Worm (Caenorhabditis elegans): ENCODE results near the gene mrpl-46.
"Not testable (repeated sequence)": the region's sequence is repeated elsewhere in the genome, so short reads cannot be mapped to it uniquely, and the experiment has no call there.

The mrpl-46 gene

DNA sequence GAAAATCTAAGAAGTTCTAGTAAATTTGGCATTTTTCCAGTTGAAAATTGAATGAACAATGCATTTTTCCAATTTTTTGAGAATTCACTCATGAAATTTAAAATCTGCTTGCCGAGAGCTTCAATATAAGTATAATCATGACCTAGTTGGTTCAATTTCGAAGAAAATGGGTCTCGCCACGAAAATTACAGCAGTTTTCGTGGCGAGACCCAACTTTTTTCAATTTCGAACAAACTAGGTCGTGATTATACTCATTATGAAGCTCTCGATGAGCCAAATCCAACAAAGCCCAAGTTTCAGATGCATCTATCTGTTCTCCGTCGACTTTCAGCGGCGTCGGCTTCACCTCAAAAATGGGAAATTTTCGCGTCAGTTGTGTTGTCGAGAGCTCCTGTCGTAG, at the start of gene mrpl-46:
mrpl-46 (plus strand) TSS at position 301 of the 400 bp plus-strand sequence.
- TF ChIP-seq him-1 (tag; optimal IDR thresholded peaks at IDR 0.05), result no peak
- TF ChIP-seq dao-5 (tag; optimal IDR thresholded peaks at IDR 0.05), result no peak
- no peak for TF ChIP-seq W03F9.2 (tag; optimal IDR thresholded peaks at IDR 0.05)

DNA sequence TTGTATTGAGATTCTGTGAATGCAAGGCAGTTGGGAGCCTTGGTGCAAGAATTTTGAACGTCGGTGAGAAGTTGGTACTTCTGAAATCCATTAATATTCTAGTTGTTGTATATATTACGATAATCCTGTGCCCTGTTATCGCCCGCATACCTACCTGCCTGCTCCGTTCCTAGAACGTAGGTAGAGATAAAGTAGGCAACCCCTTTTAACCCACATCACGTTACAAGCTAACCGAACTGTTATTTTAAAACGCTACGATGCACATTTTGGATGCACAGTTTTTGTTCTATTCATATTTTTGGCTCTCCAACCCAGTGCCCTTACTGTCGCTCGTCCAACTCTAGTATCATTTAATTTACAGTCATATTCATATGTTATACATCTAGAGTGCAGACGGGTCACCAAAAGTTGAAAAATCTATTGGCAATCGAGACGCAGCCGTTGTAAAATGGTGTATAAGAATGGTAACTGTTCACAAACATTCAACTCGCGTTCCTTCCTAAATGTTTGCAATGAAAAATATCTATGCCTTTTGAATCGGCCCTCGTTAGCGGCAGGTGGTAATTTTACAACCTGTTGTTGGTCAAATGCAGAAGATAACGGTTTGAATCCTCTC, 46.2 kb upstream of the mrpl-46 start:
- TF ChIP-seq W03F9.2 (tag; optimal IDR thresholded peaks at IDR 0.05) (no peak), him-1 (tag; optimal IDR thresholded peaks at IDR 0.05) (no peak), dao-5 (tag; optimal IDR thresholded peaks at IDR 0.05) (no peak)

DNA sequence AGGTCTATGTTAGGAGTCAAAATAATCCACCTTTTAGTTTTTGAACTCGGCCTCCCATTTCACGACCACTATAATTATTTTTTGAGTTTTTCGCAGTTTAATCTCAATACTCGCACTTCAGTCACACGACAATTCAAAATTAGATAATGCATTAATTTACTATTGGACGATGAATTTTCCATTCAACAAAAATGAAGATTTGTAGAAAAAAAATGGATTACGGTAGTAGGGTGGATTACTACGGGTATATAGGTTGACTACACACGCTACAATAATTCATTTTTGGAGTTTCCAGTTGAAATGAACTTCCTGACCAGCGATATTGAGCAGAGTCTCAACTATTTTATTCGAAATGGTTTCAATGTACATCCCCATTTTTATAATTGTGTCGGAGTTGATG, 44.2 kb upstream of the mrpl-46 start, which contains the start of gene srt-23:
srt-23 (plus strand) TSS at position 301 of the 400 bp plus-strand sequence.
- TF ChIP-seq dao-5 (tag; optimal IDR thresholded peaks at IDR 0.05), result no peak

DNA sequence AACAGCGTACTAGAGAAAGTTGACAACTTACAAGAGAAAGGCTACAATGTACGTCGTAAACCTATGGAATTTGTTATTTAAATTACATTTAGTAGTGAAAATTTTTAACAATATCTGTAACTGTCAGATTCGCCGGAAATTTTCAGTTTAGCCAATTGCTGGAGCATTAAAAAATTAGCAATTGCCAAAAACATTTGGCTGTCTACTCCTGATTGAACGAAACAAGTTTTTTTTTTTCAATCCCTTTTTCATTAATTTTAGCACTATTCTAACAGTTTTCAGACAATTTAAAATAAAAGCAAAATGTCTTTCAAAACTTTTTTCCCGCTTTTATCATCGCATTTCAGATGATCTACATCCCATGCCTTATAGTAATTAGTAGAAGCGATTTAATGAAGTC, 43.7 kb upstream of the mrpl-46 start:
- no peak for TF ChIP-seq him-1 (tag; optimal IDR thresholded peaks at IDR 0.05)
- TF ChIP-seq W03F9.2 (tag; optimal IDR thresholded peaks at IDR 0.05), result no peak
- TF ChIP-seq dao-5 (tag; optimal IDR thresholded peaks at IDR 0.05), result no peak

DNA sequence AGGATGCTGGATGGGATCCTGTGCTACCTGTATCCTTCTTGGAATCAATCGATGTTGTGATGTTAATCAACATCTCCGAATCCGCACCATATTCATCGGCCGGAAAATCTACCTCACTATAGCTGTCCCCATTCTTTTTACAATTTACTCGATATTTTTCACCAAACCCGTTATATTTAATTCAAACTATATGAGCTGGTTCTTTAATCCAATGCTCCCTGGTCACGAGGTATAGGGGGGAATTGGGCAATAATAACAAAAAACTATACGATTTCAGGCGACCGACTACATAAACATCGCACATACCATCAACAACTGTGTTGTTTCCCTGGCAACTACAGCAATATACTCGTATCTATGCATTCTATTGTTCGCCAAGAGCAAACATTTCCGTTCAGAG, 43.1 kb upstream of the mrpl-46 start:
- no peak for TF ChIP-seq him-1 (tag; optimal IDR thresholded peaks at IDR 0.05)

DNA sequence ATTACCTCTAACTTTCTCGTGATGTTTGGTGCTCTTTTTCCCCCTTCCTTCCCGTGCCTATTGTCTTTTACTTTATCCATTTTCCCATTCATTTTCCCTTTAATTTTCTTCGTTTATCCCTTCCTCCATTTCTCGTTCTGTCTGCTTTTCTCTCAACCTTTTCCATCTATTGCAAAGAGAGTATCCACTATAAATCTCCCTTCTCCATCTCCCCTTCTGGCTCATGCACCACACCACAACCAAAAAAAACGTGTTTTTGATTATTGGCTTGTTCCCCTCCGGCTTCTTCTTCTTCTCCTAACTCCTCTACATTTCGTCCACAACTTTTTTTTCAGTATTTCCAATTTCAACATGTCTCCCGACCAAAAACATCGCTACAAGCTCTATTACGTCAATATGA, 40.4 kb upstream of the mrpl-46 start, which contains the start of gene gst-40:
gst-40 (plus strand) TSS at position 236 of the 400 bp plus-strand sequence.
- no peak for TF ChIP-seq him-1 (tag; optimal IDR thresholded peaks at IDR 0.05)
- TF ChIP-seq W03F9.2 (tag; optimal IDR thresholded peaks at IDR 0.05), result no peak
- no peak for TF ChIP-seq dao-5 (tag; optimal IDR thresholded peaks at IDR 0.05)

DNA sequence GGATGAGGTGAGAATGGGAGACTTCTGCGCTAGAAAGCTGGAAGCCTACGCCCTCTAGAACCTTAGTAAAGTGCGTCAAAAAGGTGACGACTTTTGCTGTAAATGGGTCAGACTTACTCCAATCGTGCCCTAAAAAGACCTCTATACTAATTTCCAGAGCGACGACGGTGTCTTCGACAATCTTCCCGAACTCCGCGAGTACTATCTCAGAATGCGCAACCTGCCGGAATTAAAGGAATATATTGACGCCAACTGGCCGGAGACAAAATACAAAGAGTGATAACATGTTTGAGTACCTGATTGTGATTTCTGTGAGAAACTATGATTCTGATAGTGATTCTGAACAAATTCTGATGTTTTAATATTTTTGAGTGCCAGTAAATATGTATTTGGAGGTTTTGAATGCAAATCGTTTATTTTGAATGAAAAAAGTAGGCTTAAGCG, 38.6 kb upstream of the mrpl-46 start:
- no peak for TF ChIP-seq him-1 (tag; optimal IDR thresholded peaks at IDR 0.05)
- no peak for TF ChIP-seq W03F9.2 (tag; optimal IDR thresholded peaks at IDR 0.05)
- TF ChIP-seq dao-5 (tag; optimal IDR thresholded peaks at IDR 0.05), result no peak

DNA sequence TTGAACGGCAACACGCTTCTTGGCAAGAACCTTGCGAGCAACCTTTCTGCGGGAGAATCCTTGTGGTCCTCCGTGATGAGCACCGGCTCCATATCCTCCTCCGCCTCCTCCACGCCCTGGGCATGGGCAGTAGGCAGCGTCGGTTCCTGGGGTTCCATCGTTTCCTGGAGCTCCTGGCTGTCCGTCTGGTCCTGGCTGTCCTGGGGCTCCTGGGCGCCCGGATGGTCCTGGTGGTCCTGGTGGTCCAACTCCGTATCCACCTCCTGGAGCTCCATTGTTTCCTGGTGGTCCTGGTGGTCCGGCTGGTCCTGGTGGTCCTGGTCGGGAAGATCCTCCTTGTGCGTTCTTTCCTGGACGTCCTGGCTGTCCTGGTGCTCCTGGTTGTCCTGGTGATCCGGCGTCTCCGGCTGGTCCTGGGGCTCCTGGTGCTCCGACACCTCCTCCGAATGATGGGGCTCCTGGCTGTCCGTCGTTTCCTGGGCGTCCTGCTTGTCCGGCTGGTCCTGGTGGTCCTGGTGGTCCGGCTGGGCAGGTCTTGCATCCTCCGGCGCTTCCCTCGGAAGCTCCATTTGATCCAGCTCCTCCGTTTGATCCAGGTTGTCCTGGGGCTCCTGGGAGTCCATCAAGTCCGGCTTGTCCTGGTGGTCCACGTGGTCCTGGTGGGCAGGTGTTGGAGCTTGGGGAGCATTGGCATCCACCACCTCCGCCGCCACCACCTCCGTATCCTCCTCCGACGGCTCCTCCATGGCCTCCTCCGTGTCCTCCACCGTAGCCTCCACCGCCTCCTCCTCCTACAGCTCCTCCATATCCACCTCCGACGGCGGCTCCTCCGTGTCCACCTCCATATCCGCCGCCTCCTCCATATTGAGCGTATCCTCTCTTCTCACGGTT, 37.9 kb upstream of the mrpl-46 start:
- TF ChIP-seq him-1 (tag; optimal IDR thresholded peaks at IDR 0.05), result no peak
- TF ChIP-seq dao-5 (tag; optimal IDR thresholded peaks at IDR 0.05), result no peak
- TF ChIP-seq W03F9.2 (tag; optimal IDR thresholded peaks at IDR 0.05), result no peak

DNA sequence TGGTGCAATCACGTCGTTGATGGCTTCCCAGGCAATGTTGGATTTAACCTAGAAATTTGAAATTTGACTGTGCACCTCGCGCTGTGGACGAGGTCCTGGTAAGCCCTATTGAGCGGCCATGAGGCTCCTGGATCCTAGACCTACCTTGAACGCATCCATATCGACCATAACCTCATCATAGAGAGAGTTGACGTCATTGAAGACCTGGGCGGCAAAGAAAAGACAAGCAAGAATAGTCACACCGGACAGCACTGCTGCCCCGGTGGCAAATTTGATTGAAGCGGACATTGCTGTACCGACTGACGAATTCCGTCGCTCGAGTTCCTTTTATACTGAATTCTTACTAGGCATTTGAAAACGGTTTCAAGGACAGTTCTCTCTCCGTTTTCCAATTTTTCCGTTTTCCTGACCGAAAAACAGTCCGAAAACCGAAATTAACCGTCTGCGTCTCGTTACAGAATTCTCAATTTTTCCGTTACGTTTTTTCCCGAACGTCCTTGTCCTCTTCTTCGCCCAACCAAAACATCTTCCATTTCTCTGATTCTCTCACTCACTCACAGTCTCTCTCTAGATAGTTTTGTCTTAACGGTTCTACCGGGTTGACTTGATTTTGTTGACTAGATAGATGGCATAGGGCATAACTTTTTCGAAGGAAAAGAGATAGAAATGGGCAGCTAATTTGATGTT, 37.1 kb upstream of the mrpl-46 start, which contains the start of gene col-103:
col-103 (minus strand) TSS at position 302 of the 687 bp plus-strand sequence.
- TF ChIP-seq dao-5 (tag; optimal IDR thresholded peaks at IDR 0.05) (no peak), him-1 (tag; optimal IDR thresholded peaks at IDR 0.05) (no peak), W03F9.2 (tag; optimal IDR thresholded peaks at IDR 0.05) (no peak)

DNA sequence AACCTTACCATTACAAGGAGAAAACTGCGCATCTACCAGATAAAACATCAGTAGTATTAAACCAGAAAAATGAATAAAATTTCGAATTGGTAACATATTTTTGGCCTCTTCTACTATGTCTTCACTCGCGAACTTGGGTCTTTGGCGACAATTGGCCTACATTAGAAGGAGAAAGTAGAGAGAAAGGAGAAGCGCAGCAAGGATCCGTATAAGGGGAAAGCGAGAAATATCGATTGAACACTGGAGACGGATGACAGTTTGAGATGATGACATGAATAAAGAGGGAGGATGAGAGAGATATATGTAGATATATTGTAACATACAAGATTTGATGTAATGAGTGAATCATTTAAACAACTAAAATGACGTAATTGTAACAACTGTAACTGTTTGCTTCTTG, 32.3 kb upstream of the mrpl-46 start, which contains the start of gene F56B3.2:
F56B3.2 (minus strand) TSS at position 273 of the 400 bp plus-strand sequence.
- TF ChIP-seq him-1 (tag; optimal IDR thresholded peaks at IDR 0.05) (no peak), dao-5 (tag; optimal IDR thresholded peaks at IDR 0.05) (no peak), W03F9.2 (tag; optimal IDR thresholded peaks at IDR 0.05) (no peak)

DNA sequence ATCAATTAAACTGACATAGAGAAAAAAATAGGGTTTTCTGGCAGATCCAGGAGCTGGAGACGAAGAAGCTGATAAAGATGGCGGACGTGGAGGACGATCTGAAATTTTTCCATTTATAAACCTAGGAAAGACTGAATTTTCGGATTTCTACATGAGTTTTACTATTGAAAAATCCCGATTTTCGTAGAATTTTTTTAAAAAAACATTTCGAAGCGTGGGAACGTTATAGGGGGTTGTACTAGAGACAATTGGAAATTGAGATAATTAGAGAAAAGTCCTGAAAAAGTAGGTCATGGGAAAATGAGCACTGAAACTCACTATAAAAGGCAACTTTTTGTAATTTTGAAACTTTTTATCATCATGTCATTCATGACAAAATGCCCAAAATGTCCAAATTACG, 29.6 kb upstream of the mrpl-46 start, which contains the start of gene F56B3.9:
F56B3.9 (plus strand) TSS at position 301 of the 400 bp plus-strand sequence.
- not testable (repeated sequence) for TF ChIP-seq dao-5, W03F9.2, him-1 (tag; optimal IDR thresholded peaks at IDR 0.05)

DNA sequence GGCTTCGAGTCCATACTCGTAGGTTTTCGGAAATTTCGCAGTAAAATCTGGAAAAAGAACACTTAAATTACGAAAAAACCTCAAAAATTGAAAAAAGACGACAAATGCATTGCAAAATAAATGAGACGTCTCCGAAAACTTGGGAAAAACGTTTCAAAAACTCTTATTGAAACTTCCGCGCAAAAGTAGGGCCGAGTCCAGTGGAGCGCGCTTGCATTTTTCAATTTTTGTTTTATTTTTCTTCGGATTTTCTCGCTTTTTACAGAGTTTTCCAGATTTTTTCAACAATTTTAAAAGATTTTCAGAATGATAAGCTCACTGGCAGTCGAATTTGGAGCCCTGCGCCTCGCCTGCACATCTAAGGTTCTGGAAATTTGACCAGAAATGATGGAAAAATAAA, 27.7 kb upstream of the mrpl-46 start, which contains the start of gene mrpl-2:
mrpl-2 (plus strand) TSS at position 307 of the 400 bp plus-strand sequence.
- no peak for TF ChIP-seq him-1 (tag; optimal IDR thresholded peaks at IDR 0.05)
- no peak for TF ChIP-seq dao-5 (tag; optimal IDR thresholded peaks at IDR 0.05)
- TF ChIP-seq W03F9.2 (tag; optimal IDR thresholded peaks at IDR 0.05), result no peak

DNA sequence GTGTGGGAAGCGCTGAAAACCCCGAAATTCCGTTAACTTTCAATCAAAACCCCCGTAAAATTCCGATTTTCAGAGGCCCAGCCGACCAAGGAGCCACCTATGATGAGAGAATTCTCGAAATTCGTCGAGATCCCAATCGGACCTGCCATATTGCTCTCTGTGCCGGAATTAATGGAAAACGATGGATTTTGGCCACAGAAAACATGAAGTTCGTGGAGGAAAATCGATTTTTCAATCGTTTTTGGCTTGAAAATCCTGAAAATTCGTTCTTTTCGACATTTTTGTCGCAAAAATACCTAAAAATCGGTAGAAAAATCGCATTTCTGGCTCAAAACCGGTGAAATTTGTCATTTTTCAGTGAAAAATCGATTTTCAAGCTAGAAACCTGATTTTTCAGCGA, 27.0 kb upstream of the mrpl-46 start:
- no peak for TF ChIP-seq dao-5 (tag; optimal IDR thresholded peaks at IDR 0.05)
- TF ChIP-seq him-1 (tag; optimal IDR thresholded peaks at IDR 0.05), result no peak
- TF ChIP-seq W03F9.2 (tag; optimal IDR thresholded peaks at IDR 0.05), result no peak

Measured in whole organism, L4/young adult.